Worm (Caenorhabditis elegans) whole organism, L1 larva: ENCODE data around the gene F15B9.11.

Source experiments
- C04F5.9 ChIP-seq: sonication (generic microtip); optimal IDR thresholded peaks from 2 replicates; lab custom pipeline; 2016; ENCODE audit warnings: missing genetic modification characterization, missing compliant biosample characterization
- C16A3.4 ChIP-seq: fragments of 150-350 bp; optimal IDR thresholded peaks from 2 replicates; lab custom pipeline; 2014; ENCODE audit warnings: missing biosample characterization, missing genetic modification characterization
- F16B12.6 ChIP-seq: fragments of 150-350 bp; optimal IDR thresholded peaks from 2 replicates; lab custom pipeline; 2014; ENCODE audit warnings: missing biosample characterization, missing genetic modification characterization
- Y116A8C.19 ChIP-seq: sonication (generic microtip); optimal IDR thresholded peaks from 2 replicates; lab custom pipeline; 2016; ENCODE audit warnings: missing compliant biosample characterization, missing genetic modification characterization, borderline replicate concordance
- alr-1 ChIP-seq: fragments of 200-800 bp; sonication (Bioruptor generic); optimal IDR thresholded peaks from 2 replicates; lab custom pipeline; 2018; ENCODE audit warnings: borderline replicate concordance, mild to moderate bottlenecking, missing genetic modification characterization, missing compliant biosample characterization
- aly-2 ChIP-seq: fragments of 150-350 bp; optimal IDR thresholded peaks from 2 replicates; lab custom pipeline; 2014; ENCODE audit warnings: missing biosample characterization, missing genetic modification characterization
- ceh-82 ChIP-seq, 3 experiments: fragments of 150-350 bp in 1 of 3; sonication (generic microtip) in 2 of 3; optimal IDR thresholded peaks; 2 replicates each; lab custom pipeline; 2014 to 2017; ENCODE audit warnings: missing biosample characterization in 3 of 3, missing genetic modification characterization in 3 of 3
- ceh-88 ChIP-seq: fragments of 200-800 bp; sonication (Bioruptor generic); IDR thresholded peaks from 2 replicates; pipeline ENCODE4 v1.3.6; 2022; ENCODE audit warnings: missing genetic modification characterization, missing compliant biosample characterization
- ces-1 ChIP-seq: fragments of 150-350 bp; optimal IDR thresholded peaks from 2 replicates; lab custom pipeline; 2014; ENCODE audit warnings: missing biosample characterization, missing genetic modification reagents, missing genetic modification characterization
- dpl-1 ChIP-seq, 3 experiments: fragments of 150-350 bp in 2 of 3; sonication (generic microtip) in 1 of 3; optimal IDR thresholded peaks; 2 replicates each; lab custom pipeline; 2014 to 2017; ENCODE audit warnings: missing biosample characterization in 3 of 3, missing genetic modification characterization in 3 of 3, missing genetic modification reagents in 3 of 3
- dsc-1 ChIP-seq: sonication (generic microtip); optimal IDR thresholded peaks from 2 replicates; lab custom pipeline; 2016; ENCODE audit warnings: mild to moderate bottlenecking, missing genetic modification characterization, missing compliant biosample characterization
- efl-3 ChIP-seq: fragments of 200-800 bp; sonication (Bioruptor generic); optimal IDR thresholded peaks from 2 replicates; lab custom pipeline; 2018; ENCODE audit warnings: mild to moderate bottlenecking, missing genetic modification characterization, missing compliant biosample characterization
- egl-13 ChIP-seq: sonication (generic microtip); optimal IDR thresholded peaks from 2 replicates; lab custom pipeline; 2016; ENCODE audit warnings: missing genotype, missing genetic modification reagents, missing genetic modification characterization, missing compliant biosample characterization
- egl-27 ChIP-seq, 2 experiments: fragments of 150-350 bp in 1 of 2; sonication (generic microtip); optimal IDR thresholded peaks; 3 replicates each; lab custom pipeline; 2017 to 2018; ENCODE audit warnings: missing biosample characterization in 2 of 2, missing genetic modification characterization in 2 of 2, missing genetic modification reagents in 2 of 2
- elt-3 ChIP-seq, 6 experiments: fragments of 150-350 bp in 1 of 6; sonication (generic microtip); optimal IDR thresholded peaks; 2 replicates each; lab custom pipeline; 2017 to 2018; ENCODE audit warnings: missing biosample characterization in 6 of 6, missing genetic modification characterization in 6 of 6, inconsistent platforms in 1 of 6
- ets-5 ChIP-seq: fragments of 200-800 bp; sonication (Bioruptor generic); IDR thresholded peaks from 2 replicates; pipeline ENCODE4 v1.3.6; 2022; ENCODE audit warnings: missing genetic modification characterization, missing compliant biosample characterization
- fkh-4 ChIP-seq: sonication (generic microtip); optimal IDR thresholded peaks from 2 replicates; lab custom pipeline; 2016; ENCODE audit warnings: missing compliant biosample characterization, missing genetic modification characterization, borderline replicate concordance
- fkh-8 ChIP-seq: sonication (generic microtip); optimal IDR thresholded peaks from 2 replicates; lab custom pipeline; 2016; ENCODE audit warnings: mild to moderate bottlenecking, missing genetic modification characterization, missing compliant biosample characterization
- grh-1 ChIP-seq: fragments of 200-800 bp; sonication (Bioruptor generic); IDR thresholded peaks from 2 replicates; pipeline ENCODE4 v1.3.6; 2022; ENCODE audit warnings: missing genetic modification reagents, missing genetic modification characterization, missing compliant biosample characterization
- hpl-2 ChIP-seq: fragments of 150-350 bp; optimal IDR thresholded peaks from 2 replicates; lab custom pipeline; 2014; ENCODE audit warnings: missing biosample characterization, missing genetic modification reagents, missing genetic modification characterization
- lin-14 ChIP-seq: fragments of 200-800 bp; sonication (Bioruptor generic); optimal IDR thresholded peaks from 2 replicates; lab custom pipeline; 2018; ENCODE audit warnings: mild to moderate bottlenecking, missing genetic modification characterization, moderate library complexity, missing compliant biosample characterization
- lin-15B ChIP-seq: fragments of 150-350 bp; sonication (generic microtip); optimal IDR thresholded peaks from 3 replicates; lab custom pipeline; 2014; ENCODE audit warnings: missing biosample characterization, missing genetic modification characterization
- lin-35 ChIP-seq, 2 experiments: fragments of 150-350 bp; optimal IDR thresholded peaks; 2 replicates each; lab custom pipeline; 2014; ENCODE audit warnings: missing biosample characterization in 2 of 2, missing genetic modification characterization in 2 of 2, missing genetic modification reagents in 2 of 2
- mdl-1 ChIP-seq, 2 experiments: fragments of 150-350 bp; optimal IDR thresholded peaks; 2 replicates each; lab custom pipeline; 2014 to 2017; ENCODE audit warnings: missing biosample characterization in 2 of 2, missing genetic modification characterization in 2 of 2, inconsistent platforms in 1 of 2
- mef-2 ChIP-seq: fragments of 150-350 bp; optimal IDR thresholded peaks from 2 replicates; lab custom pipeline; 2014; ENCODE audit warnings: missing biosample characterization, missing genetic modification characterization
- nhr-11 ChIP-seq: fragments of 150-350 bp; optimal IDR thresholded peaks from 2 replicates; lab custom pipeline; 2014; ENCODE audit warnings: missing biosample characterization, missing genetic modification characterization
- nhr-12 ChIP-seq: sonication (generic microtip); optimal IDR thresholded peaks from 2 replicates; lab custom pipeline; 2017; ENCODE audit warnings: missing biosample characterization, missing genetic modification characterization
- nhr-20 ChIP-seq: sonication (generic microtip); optimal IDR thresholded peaks from 2 replicates; lab custom pipeline; 2016; ENCODE audit warnings: mild to moderate bottlenecking, missing genetic modification characterization, missing compliant biosample characterization
- nhr-28 ChIP-seq: fragments of 150-350 bp; optimal IDR thresholded peaks from 2 replicates; lab custom pipeline; 2014; ENCODE audit warnings: missing biosample characterization, missing genetic modification characterization
- nhr-47 ChIP-seq: sonication (generic microtip); optimal IDR thresholded peaks from 2 replicates; lab custom pipeline; 2016; ENCODE audit warnings: mild to moderate bottlenecking, missing genetic modification characterization, moderate library complexity, missing compliant biosample characterization
- nhr-77 ChIP-seq: fragments of 150-350 bp; optimal IDR thresholded peaks from 2 replicates; lab custom pipeline; 2014; ENCODE audit warnings: missing biosample characterization, missing genetic modification characterization
- nhr-84 ChIP-seq: sonication (generic microtip); optimal IDR thresholded peaks from 2 replicates; lab custom pipeline; 2017; ENCODE audit warnings: missing biosample characterization, missing genetic modification characterization
- nhr-85 ChIP-seq: sonication (generic microtip); peaks from one replicate; lab custom pipeline; 2016; ENCODE audit warnings: missing genetic modification characterization, inconsistent platforms, missing compliant biosample characterization
- nhr-90 ChIP-seq: sonication (generic microtip); optimal IDR thresholded peaks from 2 replicates; lab custom pipeline; 2016; ENCODE audit warnings: mild to moderate bottlenecking, missing genetic modification characterization, missing compliant biosample characterization; ENCODE audit not compliant: poor library complexity
- pag-3 ChIP-seq: sonication (generic microtip); optimal IDR thresholded peaks from 2 replicates; lab custom pipeline; 2017; ENCODE audit warnings: missing genetic modification characterization, mild to moderate bottlenecking, missing compliant biosample characterization, antibody characterized with exemption, borderline replicate concordance; ENCODE audit not compliant: insufficient read depth
- pax-3 ChIP-seq: fragments of 200-800 bp; sonication (Bioruptor generic); optimal IDR thresholded peaks from 2 replicates; lab custom pipeline; 2018; ENCODE audit warnings: mild to moderate bottlenecking, missing genetic modification characterization, moderate library complexity, missing compliant biosample characterization
- pqm-1 ChIP-seq: sonication (generic microtip); optimal IDR thresholded peaks from 3 replicates; lab custom pipeline; 2017; ENCODE audit warnings: missing biosample characterization, missing genetic modification characterization
- skn-1 ChIP-seq: fragments of 150-350 bp; optimal IDR thresholded peaks from 2 replicates; lab custom pipeline; 2014; ENCODE audit warnings: missing biosample characterization, missing genetic modification characterization
- snpc-4 ChIP-seq: fragments of 150-350 bp; optimal IDR thresholded peaks from 2 replicates; lab custom pipeline; 2014; ENCODE audit warnings: missing biosample characterization, missing genetic modification characterization
- snu-23 ChIP-seq: sonication (generic microtip); optimal IDR thresholded peaks from 2 replicates; lab custom pipeline; 2016; ENCODE audit warnings: missing genetic modification characterization, missing compliant biosample characterization
- sup-37 ChIP-seq: fragments of 200-800 bp; sonication (Bioruptor generic); optimal IDR thresholded peaks from 2 replicates; lab custom pipeline; 2018; ENCODE audit warnings: mild to moderate bottlenecking, missing genetic modification characterization, missing compliant biosample characterization
- swsn-7 ChIP-seq: sonication (generic microtip); optimal IDR thresholded peaks from 2 replicates; lab custom pipeline; 2016; ENCODE audit warnings: missing genetic modification characterization, missing compliant biosample characterization
- tbx-2 ChIP-seq: sonication (generic microtip); optimal IDR thresholded peaks from 2 replicates; lab custom pipeline; 2016; ENCODE audit warnings: missing genetic modification characterization, missing compliant biosample characterization
- tlp-1 ChIP-seq: fragments of 150-350 bp; optimal IDR thresholded peaks from 2 replicates; lab custom pipeline; 2014; ENCODE audit warnings: missing biosample characterization, missing genetic modification characterization
- unc-130 ChIP-seq: fragments of 150-350 bp; optimal IDR thresholded peaks from 2 replicates; lab custom pipeline; 2017; ENCODE audit warnings: missing biosample characterization, missing genetic modification characterization, inconsistent platforms
- unc-30 ChIP-seq: sonication (generic microtip); optimal IDR thresholded peaks from 2 replicates; lab custom pipeline; 2017; ENCODE audit warnings: missing biosample characterization, missing genetic modification characterization
- unc-86 ChIP-seq: sonication (generic microtip); optimal IDR thresholded peaks from 2 replicates; lab custom pipeline; 2016; ENCODE audit warnings: missing genetic modification characterization, missing compliant biosample characterization
- unc-98 ChIP-seq: fragments of 200-800 bp; sonication (Bioruptor generic); IDR thresholded peaks from 2 replicates; pipeline ENCODE4 v1.3.6; 2022; ENCODE audit warnings: missing genetic modification characterization, missing compliant biosample characterization
- vab-15 ChIP-seq: sonication (generic microtip); optimal IDR thresholded peaks from 2 replicates; lab custom pipeline; 2017; ENCODE audit warnings: missing genotype, mild to moderate bottlenecking, missing genetic modification characterization, missing compliant biosample characterization
- xbp-1 ChIP-seq: sonication (generic microtip); optimal IDR thresholded peaks from 2 replicates; lab custom pipeline; 2016; ENCODE audit warnings: missing genetic modification characterization, missing compliant biosample characterization
- zag-1 ChIP-seq: fragments of 150-350 bp; optimal IDR thresholded peaks from 2 replicates; lab custom pipeline; 2014; ENCODE audit warnings: missing biosample characterization, missing genetic modification characterization
- zip-4 ChIP-seq: fragments of 200-800 bp; sonication (Bioruptor generic); optimal IDR thresholded peaks from 2 replicates; lab custom pipeline; 2018; ENCODE audit warnings: mild to moderate bottlenecking, missing genetic modification characterization, moderate library complexity, missing compliant biosample characterization
- ztf-4 ChIP-seq: fragments of 150-350 bp; optimal IDR thresholded peaks from 2 replicates; lab custom pipeline; 2014; ENCODE audit warnings: missing biosample characterization, missing genetic modification characterization

Gene F15B9.11

ce11 chrV:13003378-13003777 is 10.7 kb upstream of the F15B9.11 start (continued):
- peak in 4 of 6 experiments; percentile 23 to 47 (median 44) for TF ChIP-seq elt-3 (tag; optimal IDR thresholded peaks at IDR 0.05; lab: Kevin White, UChicago)
- TF ChIP-seq snu-23 = peak; percentile 85
- TF ChIP-seq sup-37 (GFP tag; lab: Kevin White, UChicago) = no peak
- peak; percentile 15 for TF ChIP-seq zip-4 (GFP tag; lab: Kevin White, UChicago)
- TF ChIP-seq fkh-4 (tag; lab: Kevin White, UChicago) = no peak
- TF ChIP-seq C16A3.4 = peak; percentile 78
- no peak for TF ChIP-seq nhr-84 (tag; lab: Kevin White, UChicago)
- no peak for TF ChIP-seq Y116A8C.19 (tag; lab: Kevin White, UChicago)
- TF ChIP-seq zag-1 = no peak
- peak; percentile 20 to 58 (median 54) for TF ChIP-seq ceh-82 (tag; optimal IDR thresholded peaks at IDR 0.05; lab: Kevin White, UChicago)
- TF ChIP-seq tlp-1 (tag; lab: Kevin White, UChicago) = no peak
- TF ChIP-seq lin-35 (GFP tag; optimal IDR thresholded peaks at IDR 0.05; lab: Kevin White, UChicago) = peak; percentile 52 to 82
- peak; percentile 74 for TF ChIP-seq nhr-85
- no peak for TF ChIP-seq lin-15B (tag; lab: Kevin White, UChicago)
- no peak for TF ChIP-seq ces-1 (GFP tag; lab: Kevin White, UChicago)
- no peak for TF ChIP-seq nhr-28 (tag; lab: Kevin White, UChicago)
- no peak for TF ChIP-seq alr-1
- no peak for TF ChIP-seq unc-30 (tag; lab: Kevin White, UChicago)
- no peak for TF ChIP-seq ets-5 (GFP tag; lab: Robert Waterston, UW)
- no peak for TF ChIP-seq efl-3 (GFP tag; lab: Kevin White, UChicago)
- peak; percentile 69 for TF ChIP-seq lin-14
- peak in 1 of 2 experiments; percentile 74 for TF ChIP-seq mdl-1 (tag; optimal IDR thresholded peaks at IDR 0.05; lab: Kevin White, UChicago)
- peak; percentile 62 for TF ChIP-seq fkh-8 (tag; lab: Kevin White, UChicago)
- TF ChIP-seq grh-1 (GFP tag; lab: Robert Waterston, UW) = no peak
- no peak for TF ChIP-seq nhr-11 (tag; lab: Kevin White, UChicago)
- TF ChIP-seq egl-13 = no peak
- peak in 2 of 3 experiments; percentile 47 to 67 for TF ChIP-seq dpl-1 (GFP tag; optimal IDR thresholded peaks at IDR 0.05; lab: Kevin White, UChicago)
- TF ChIP-seq ztf-4 = no peak
- peak; percentile 59 for TF ChIP-seq unc-130
- TF ChIP-seq nhr-90 = peak; percentile 55
- no peak; the same call in 1 of the 2 replicates for TF ChIP-seq ceh-88
- no peak for TF ChIP-seq C04F5.9 (tag; lab: Kevin White, UChicago)
- no peak for TF ChIP-seq unc-98 (GFP tag; lab: Robert Waterston, UW)
- TF ChIP-seq snpc-4 (tag; lab: Kevin White, UChicago) = peak; percentile 58
- no peak for TF ChIP-seq nhr-77 (tag; lab: Kevin White, UChicago)
- peak; percentile 38 for TF ChIP-seq xbp-1
- peak; percentile 71 for TF ChIP-seq pax-3 (tag; lab: Kevin White, UChicago)
- TF ChIP-seq egl-27 (tag; optimal IDR thresholded peaks at IDR 0.05; lab: Kevin White, UChicago) = peak in 1 of 2 experiments; percentile 42
- no peak for TF ChIP-seq pag-3 (tag; lab: Kevin White, UChicago)
- peak; percentile 79 for TF ChIP-seq aly-2 (tag; lab: Kevin White, UChicago)
- no peak for TF ChIP-seq mef-2
- no peak for TF ChIP-seq pqm-1 (tag; lab: Kevin White, UChicago)
- TF ChIP-seq nhr-47 (tag; lab: Kevin White, UChicago) = peak; percentile 75
- peak; percentile 32 for TF ChIP-seq dsc-1 (tag; lab: Kevin White, UChicago)
- TF ChIP-seq unc-86 (tag; lab: Kevin White, UChicago) = peak; percentile 1
- peak; percentile 58 for TF ChIP-seq skn-1 (tag; lab: Kevin White, UChicago)
- peak; percentile 58 for TF ChIP-seq swsn-7
- TF ChIP-seq hpl-2 (GFP tag; lab: Kevin White, UChicago) = no peak
- TF ChIP-seq tbx-2 = peak; percentile 32
- peak; percentile 74 for TF ChIP-seq nhr-20
- TF ChIP-seq nhr-12 (tag; lab: Kevin White, UChicago) = no peak
- peak; percentile 41 for TF ChIP-seq vab-15 (tag; lab: Kevin White, UChicago)
- no peak for TF ChIP-seq F16B12.6 (tag; lab: Kevin White, UChicago)
